Worm (Caenorhabditis elegans) whole organism, midembryonic: ENCODE results near the gene F15H10.8.

Source experiments
- T22C8.4 ChIP-seq: fragments of 200-800 bp; sonication (Bioruptor generic); IDR thresholded peaks from 2 replicates; pipeline ENCODE4 v1.3.6; 2022; ENCODE audit warnings: missing genetic modification characterization, missing compliant biosample characterization
- cog-1 ChIP-seq: sonication (generic microtip); optimal IDR thresholded peaks from 2 replicates; lab custom pipeline; 2016; ENCODE audit warnings: missing genetic modification characterization, missing compliant biosample characterization
- flt-1 ChIP-seq: fragments of 200-800 bp; sonication (Bioruptor generic); IDR thresholded peaks from 2 replicates; pipeline ENCODE4 v1.3.6; 2022; ENCODE audit warnings: missing genetic modification characterization, missing compliant biosample characterization
- klf-2 ChIP-seq: fragments of 200-800 bp; sonication (Bioruptor generic); conservative IDR thresholded peaks from 2 replicates; pipeline ENCODE4 v1.3.6; 2022; ENCODE audit warnings: missing genetic modification reagents, missing genetic modification characterization, missing compliant biosample characterization
- med-1 ChIP-seq: sonication (generic microtip); optimal IDR thresholded peaks from 2 replicates; lab custom pipeline; 2017; ENCODE audit warnings: missing genetic modification characterization, mild to moderate bottlenecking, missing compliant biosample characterization, antibody characterized with exemption, missing genetic modification reagents; ENCODE audit not compliant: insufficient read depth
- ref-1 ChIP-seq: fragments of 200-800 bp; sonication (Bioruptor generic); conservative IDR thresholded peaks from 2 replicates; pipeline ENCODE4 v1.3.6; 2022; ENCODE audit warnings: missing genetic modification reagents, missing genetic modification characterization, missing compliant biosample characterization
- tab-1 ChIP-seq: fragments of 200-800 bp; sonication (Bioruptor generic); IDR thresholded peaks from 2 replicates; pipeline ENCODE4 v1.3.6; 2022; ENCODE audit warnings: missing genetic modification characterization, missing compliant biosample characterization
- ztf-23 ChIP-seq: fragments of 200-800 bp; sonication (Bioruptor generic); IDR thresholded peaks from 2 replicates; pipeline ENCODE4 v1.3.6; 2022; ENCODE audit warnings: missing genetic modification reagents, missing genetic modification characterization, missing compliant biosample characterization
- ztf-29 ChIP-seq: fragments of 200-800 bp; sonication (Bioruptor generic); IDR thresholded peaks from 2 replicates; pipeline ENCODE4 v1.3.6; 2022; ENCODE audit warnings: missing genetic modification reagents, missing genetic modification characterization, missing compliant biosample characterization

The F15H10.8 gene

ce11 chrV:10406313-10406712 is 3.6 kb upstream of the F15H10.8 start, which contains the start of gene F15H10.7:
Gene F15H10.7 (minus strand): TSS chrV:10406413.
- TF ChIP-seq med-1: no peak

ce11 chrV:10404701-10405100 is 2.0 kb upstream of the F15H10.8 start:
- TF ChIP-seq ztf-23 (GFP tag; lab: Robert Waterston, UW): no peak
- TF ChIP-seq ztf-29: no peak
- no peak for TF ChIP-seq T22C8.4
- no peak for TF ChIP-seq flt-1 (GFP tag; lab: Robert Waterston, UW)
- no peak for TF ChIP-seq cog-1 (tag; lab: Kevin White, UChicago)
- no peak for TF ChIP-seq tab-1
- TF ChIP-seq ref-1 (GFP tag; lab: Robert Waterston, UW): no peak
- TF ChIP-seq med-1: no peak
- no peak for TF ChIP-seq klf-2 (GFP tag; lab: Robert Waterston, UW)

- no peak for TF ChIP-seq ztf-29
- no peak for TF ChIP-seq ref-1 (GFP tag; lab: Robert Waterston, UW)
Observed at ce11 chrV:10399290-10399689, 3.4 kb downstream of the F15H10.8 start.

- TF ChIP-seq klf-2 (GFP tag; lab: Robert Waterston, UW) (no peak), med-1 (no peak), ztf-23 (GFP tag; lab: Robert Waterston, UW) (no peak), tab-1 (no peak), T22C8.4 (no peak), flt-1 (GFP tag; lab: Robert Waterston, UW) (no peak), ref-1 (GFP tag; lab: Robert Waterston, UW) (no peak), ztf-29 (no peak), cog-1 (tag; lab: Kevin White, UChicago) (no peak)
Observed at ce11 chrV:10398431-10398830, 4.3 kb downstream of the F15H10.8 start, which contains the start of gene ugt-2. Gene ugt-2 (plus strand): TSS chrV:10398801.

ce11 chrV:10395173-10395766 is 7.4 kb downstream of the F15H10.8 start, which contains the start of the genes col-151 and ugt-1:
Gene col-151 (minus strand): TSS chrV:10395223.
Gene ugt-1 (plus strand): TSS chrV:10395663.
- TF ChIP-seq tab-1 (no peak), T22C8.4 (no peak), cog-1 (tag; lab: Kevin White, UChicago) (no peak), ztf-29 (no peak), ztf-23 (GFP tag; lab: Robert Waterston, UW) (no peak), med-1 (no peak), ref-1 (GFP tag; lab: Robert Waterston, UW) (no peak), klf-2 (GFP tag; lab: Robert Waterston, UW) (no peak), flt-1 (GFP tag; lab: Robert Waterston, UW) (no peak)

- TF ChIP-seq ztf-29: no peak
- no peak for TF ChIP-seq flt-1 (GFP tag; lab: Robert Waterston, UW)
- TF ChIP-seq tab-1: no peak
- no peak for TF ChIP-seq cog-1 (tag; lab: Kevin White, UChicago)
- TF ChIP-seq ztf-23 (GFP tag; lab: Robert Waterston, UW): no peak
Observed at ce11 chrV:10393708-10394107, 9.0 kb downstream of the F15H10.8 start.

ce11 chrV:10388318-10388717 is 14.4 kb downstream of the F15H10.8 start, which contains the start of gene AC3.5:
Gene AC3.5 (plus strand): TSS chrV:10388527.
- no peak for TF ChIP-seq klf-2 (GFP tag; lab: Robert Waterston, UW)
- no peak for TF ChIP-seq ztf-29
- TF ChIP-seq med-1: no peak
- no peak for TF ChIP-seq ref-1 (GFP tag; lab: Robert Waterston, UW)
- no peak for TF ChIP-seq T22C8.4
- TF ChIP-seq tab-1: no peak
- no peak for TF ChIP-seq flt-1 (GFP tag; lab: Robert Waterston, UW)
- TF ChIP-seq ztf-23 (GFP tag; lab: Robert Waterston, UW): no peak
- TF ChIP-seq cog-1 (tag; lab: Kevin White, UChicago): no peak

- TF ChIP-seq ref-1 (GFP tag; lab: Robert Waterston, UW) (no peak), klf-2 (GFP tag; lab: Robert Waterston, UW) (no peak), cog-1 (tag; lab: Kevin White, UChicago) (no peak)
Observed at ce11 chrV:10387412-10387811, 15.3 kb downstream of the F15H10.8 start.

- TF ChIP-seq ztf-23 (GFP tag; lab: Robert Waterston, UW): no peak
- TF ChIP-seq tab-1: no peak
- TF ChIP-seq cog-1 (tag; lab: Kevin White, UChicago): no peak
- no peak for TF ChIP-seq med-1
- TF ChIP-seq T22C8.4: no peak
- TF ChIP-seq ztf-29: no peak
- TF ChIP-seq klf-2 (GFP tag; lab: Robert Waterston, UW): no peak
- no peak for TF ChIP-seq flt-1 (GFP tag; lab: Robert Waterston, UW)
Observed at ce11 chrV:10383950-10384349, 18.8 kb downstream of the F15H10.8 start, which contains the start of gene spe-10. Gene spe-10 (plus strand): TSS chrV:10384250.

ce11 chrV:10382142-10382541 is 20.6 kb downstream of the F15H10.8 start, which contains the start of gene pqn-2:
Gene pqn-2 (plus strand): TSS chrV:10382442.
- no peak for TF ChIP-seq flt-1 (GFP tag; lab: Robert Waterston, UW)
- TF ChIP-seq klf-2 (GFP tag; lab: Robert Waterston, UW): no peak
- TF ChIP-seq tab-1: no peak
- TF ChIP-seq ztf-23 (GFP tag; lab: Robert Waterston, UW): no peak

- no peak for TF ChIP-seq flt-1 (GFP tag; lab: Robert Waterston, UW)
Observed at ce11 chrV:10381726-10382125, 21.0 kb downstream of the F15H10.8 start, which contains the start of gene abu-1. Gene abu-1 (minus strand): TSS chrV:10381826.
